Fruit fly (Drosophila melanogaster) whole organism, embryonic: ENCODE measurements around the gene Atx2.

ENCODE experiments used
- Adf1 ChIP-seq: fragments of 200-800 bp; sonication (Bioruptor generic); IDR thresholded peaks from 2 replicates; pipeline ENCODE4 v1.3.6; 2022; ENCODE audit warnings: missing biosample characterization, missing genetic modification characterization
- Aef1 ChIP-seq: fragments of 200-800 bp; sonication (Bioruptor generic); IDR thresholded peaks from 3 replicates; pipeline ENCODE4 v1.3.6; 2022; ENCODE audit warnings: missing biosample characterization, missing genetic modification characterization
- Atf3 ChIP-seq: fragments of 200-800 bp; sonication (Bioruptor generic); optimal IDR thresholded peaks from 3 replicates; lab custom pipeline; 2016; ENCODE audit warnings: missing biosample characterization, missing genetic modification characterization
- CG13424 ChIP-seq: fragments of 200-800 bp; sonication (Bioruptor generic); optimal IDR thresholded peaks from 2 replicates; lab custom pipeline; 2019; ENCODE audit warnings: missing biosample characterization, mild to moderate bottlenecking, missing genetic modification characterization, moderate library complexity
- CG15269 ChIP-seq: fragments of 200-800 bp; sonication (Bioruptor generic); optimal IDR thresholded peaks from 2 replicates; lab custom pipeline; 2018; ENCODE audit warnings: missing biosample characterization, mild to moderate bottlenecking, missing genetic modification characterization, moderate library complexity
- CG1602 ChIP-seq: fragments of 200-800 bp; sonication (Bioruptor generic); optimal IDR thresholded peaks from 3 replicates; lab custom pipeline; 2016; ENCODE audit warnings: missing biosample characterization, missing genetic modification characterization
- CG16863 ChIP-seq: fragments of 200-800 bp; sonication (Bioruptor generic); optimal IDR thresholded peaks from 3 replicates; lab custom pipeline; 2016; ENCODE audit warnings: missing biosample characterization, missing genetic modification characterization
- CG17359 ChIP-seq: fragments of 200-800 bp; sonication (Bioruptor generic); optimal IDR thresholded peaks from 3 replicates; lab custom pipeline; 2018; ENCODE audit warnings: missing biosample characterization, mild to moderate bottlenecking, missing genetic modification characterization, moderate library complexity
- CG2712 ChIP-seq: fragments of 200-800 bp; optimal IDR thresholded peaks from 3 replicates; lab custom pipeline; 2019; ENCODE audit warnings: missing biosample characterization, mild to moderate bottlenecking, missing genetic modification characterization, moderate library complexity
- CG31441 ChIP-seq: fragments of 200-800 bp; sonication (Bioruptor generic); IDR thresholded peaks from 2 replicates; pipeline ENCODE4 v1.3.6; 2022; ENCODE audit warnings: missing biosample characterization, missing genetic modification characterization
- CG4820 ChIP-seq: fragments of 200-800 bp; sonication (Bioruptor generic); optimal IDR thresholded peaks from 3 replicates; lab custom pipeline; 2016; ENCODE audit warnings: missing biosample characterization, missing genetic modification characterization
- CG6175 ChIP-seq: fragments of 200-800 bp; sonication (Bioruptor generic); IDR thresholded peaks from 3 replicates; pipeline ENCODE4 v1.3.6; 2022; ENCODE audit warnings: missing biosample characterization, missing genetic modification characterization
- CG6854 ChIP-seq: fragments of 200-800 bp; sonication (Bioruptor generic); optimal IDR thresholded peaks from 3 replicates; lab custom pipeline; 2017; ENCODE audit warnings: missing biosample characterization, mild to moderate bottlenecking, missing genetic modification characterization
- CG7372 ChIP-seq: fragments of 200-800 bp; sonication (Bioruptor generic); IDR thresholded peaks from 2 replicates; pipeline ENCODE4 v1.3.6; 2022; ENCODE audit warnings: missing biosample characterization, missing genetic modification characterization
- CG7745 ChIP-seq: fragments of 200-800 bp; sonication (Bioruptor generic); optimal IDR thresholded peaks from 2 replicates; lab custom pipeline; 2018; ENCODE audit warnings: missing biosample characterization, mild to moderate bottlenecking, missing genetic modification characterization, moderate library complexity
- CG7928 ChIP-seq: fragments of 200-800 bp; sonication (Bioruptor generic); optimal IDR thresholded peaks from 2 replicates; lab custom pipeline; 2017; ENCODE audit warnings: missing biosample characterization, mild to moderate bottlenecking, missing genetic modification characterization
- Camta ChIP-seq: fragments of 200-800 bp; sonication (Bioruptor generic); optimal IDR thresholded peaks from 2 replicates; lab custom pipeline; 2016; ENCODE audit warnings: missing biosample characterization, missing genetic modification characterization
- Chrac-16 ChIP-seq: fragments of 200-800 bp; sonication (Bioruptor generic); optimal IDR thresholded peaks from 3 replicates; lab custom pipeline; 2016; ENCODE audit warnings: missing biosample characterization, missing genetic modification characterization
- Deaf1 ChIP-seq: fragments of 200-800 bp; optimal IDR thresholded peaks from 3 replicates; lab custom pipeline; 2019; ENCODE audit warnings: missing biosample characterization, mild to moderate bottlenecking, missing genetic modification characterization, moderate library complexity
- Dfd ChIP-seq, 2 experiments: fragments of >200 bp; optimal IDR thresholded peaks; 2 replicates each; lab custom pipeline; 2017; ENCODE audit warnings: missing biosample characterization in 2 of 2, missing genetic modification characterization in 2 of 2
- Drgx ChIP-seq: fragments of 200-800 bp; sonication (Bioruptor generic); IDR thresholded peaks from 2 replicates; pipeline ENCODE4 v1.3.6; 2022; ENCODE audit warnings: missing biosample characterization, missing genetic modification characterization
- H15 ChIP-seq: fragments of 200-800 bp; sonication (Bioruptor generic); IDR thresholded peaks from 3 replicates; pipeline ENCODE4 v1.3.6; 2022; ENCODE audit warnings: missing biosample characterization, missing genetic modification characterization
- HLH3B ChIP-seq: fragments of 200-800 bp; sonication (Bioruptor generic); IDR thresholded peaks from 2 replicates; pipeline ENCODE4 v1.3.6; 2022; ENCODE audit warnings: missing biosample characterization, missing genetic modification characterization
- Hsf ChIP-seq: fragments of 200-800 bp; sonication (Bioruptor generic); optimal IDR thresholded peaks from 3 replicates; lab custom pipeline; 2016; ENCODE audit warnings: missing biosample characterization, missing genetic modification characterization
- NFAT ChIP-seq: fragments of 200-800 bp; sonication (Bioruptor generic); IDR thresholded peaks from 2 replicates; pipeline ENCODE4 v1.3.6; 2022; ENCODE audit warnings: missing biosample characterization, missing genetic modification characterization
- NK7.1 ChIP-seq: fragments of 200-800 bp; sonication (Bioruptor generic); optimal IDR thresholded peaks from 3 replicates; lab custom pipeline; 2016; ENCODE audit warnings: missing biosample characterization, missing genetic modification characterization
- Ptx1 ChIP-seq: fragments of 200-800 bp; sonication (Bioruptor generic); IDR thresholded peaks from 2 replicates; pipeline ENCODE4 v1.3.6; 2022; ENCODE audit warnings: missing biosample characterization, missing genetic modification characterization
- Rx ChIP-seq: fragments of 200-800 bp; sonication (Bioruptor generic); IDR thresholded peaks from 2 replicates; pipeline ENCODE4 v1.3.6; 2022; ENCODE audit warnings: missing biosample characterization, missing genetic modification characterization
- Sox100B ChIP-seq: fragments of 200-800 bp; sonication (Bioruptor generic); optimal IDR thresholded peaks from 3 replicates; lab custom pipeline; 2018; ENCODE audit warnings: missing biosample characterization, mild to moderate bottlenecking, missing genetic modification characterization
- Sry-δ ChIP-seq: fragments of 200-800 bp; sonication (Bioruptor generic); optimal IDR thresholded peaks from 2 replicates; lab custom pipeline; 2016; ENCODE audit warnings: missing biosample characterization, missing genetic modification characterization
- Xbp1 ChIP-seq: fragments of 200-800 bp; sonication (Bioruptor generic); optimal IDR thresholded peaks from 3 replicates; lab custom pipeline; 2016; ENCODE audit warnings: missing biosample characterization, mild to moderate bottlenecking, missing genetic modification characterization
- Xrp1 ChIP-seq: fragments of 200-800 bp; sonication (Bioruptor generic); IDR thresholded peaks from 2 replicates; pipeline ENCODE4 v1.3.6; 2022; ENCODE audit warnings: missing biosample characterization, missing genetic modification characterization
- ap ChIP-seq: fragments of 200-800 bp; sonication (Bioruptor generic); IDR thresholded peaks from 2 replicates; pipeline ENCODE4 v1.3.6; 2022; ENCODE audit warnings: missing biosample characterization, missing genetic modification characterization
- bsh ChIP-seq, 2 experiments: fragments of 200-800 bp; sonication (Bioruptor generic); optimal IDR thresholded peaks; 2 replicates each; lab custom pipeline; 2017 to 2018; ENCODE audit warnings: mild to moderate bottlenecking in 2 of 2, missing biosample characterization in 2 of 2, missing genetic modification characterization in 2 of 2, moderate library complexity in 1 of 2
- ci ChIP-seq: fragments of 200-800 bp; sonication (Bioruptor generic); IDR thresholded peaks from 3 replicates; pipeline ENCODE4 v1.3.6; 2022; ENCODE audit warnings: missing biosample characterization, missing genetic modification characterization
- crp ChIP-seq, 2 experiments: fragments of 200-800 bp; sonication (Bioruptor generic); optimal IDR thresholded peaks; 2 replicates in 1 of 2; 3 replicates in 1 of 2; lab custom pipeline; 2017; ENCODE audit warnings: missing biosample characterization in 2 of 2, missing genetic modification characterization in 2 of 2, mild to moderate bottlenecking in 1 of 2, moderate library complexity in 1 of 2
- dmrt99B ChIP-seq: fragments of 200-800 bp; sonication (Bioruptor generic); optimal IDR thresholded peaks from 2 replicates; lab custom pipeline; 2018; ENCODE audit warnings: missing biosample characterization, mild to moderate bottlenecking, missing genetic modification characterization, moderate library complexity
- gem ChIP-seq: fragments of 200-800 bp; sonication (Bioruptor generic); optimal IDR thresholded peaks from 2 replicates; lab custom pipeline; 2019; ENCODE audit warnings: missing biosample characterization, mild to moderate bottlenecking, missing genetic modification characterization, moderate library complexity
- mam ChIP-seq: fragments of 200-800 bp; sonication (Bioruptor generic); optimal IDR thresholded peaks from 3 replicates; lab custom pipeline; 2016; ENCODE audit warnings: missing biosample characterization, missing genetic modification characterization
- nmo ChIP-seq: fragments of 200-800 bp; sonication (Bioruptor generic); optimal IDR thresholded peaks from 2 replicates; lab custom pipeline; 2018; ENCODE audit warnings: missing biosample characterization, mild to moderate bottlenecking, missing genetic modification characterization, moderate library complexity
- phol ChIP-seq: fragments of 200-800 bp; sonication (Bioruptor generic); optimal IDR thresholded peaks from 3 replicates; lab custom pipeline; 2018; ENCODE audit warnings: missing biosample characterization, mild to moderate bottlenecking, missing genetic modification characterization, moderate library complexity
- prd ChIP-seq, 3 experiments: fragments of >200 bp in 2 of 3; fragments of 200-800 bp in 1 of 3; sonication (Bioruptor generic) in 1 of 3; optimal IDR thresholded peaks in 2 of 3; IDR thresholded peaks in 1 of 3; 2 replicates in 2 of 3; 3 replicates in 1 of 3; pipeline versions ENCODE4 v1.3.6 to Lab custom; 2017 to 2022; ENCODE audit warnings: missing biosample characterization in 1 of 3, missing genetic modification characterization in 1 of 3
- scrt ChIP-seq: fragments of 200-800 bp; sonication (Bioruptor generic); optimal IDR thresholded peaks from 2 replicates; lab custom pipeline; 2018; ENCODE audit warnings: missing biosample characterization, mild to moderate bottlenecking, missing genetic modification characterization, moderate library complexity
- sim ChIP-seq: fragments of 200-800 bp; sonication (Bioruptor generic); IDR thresholded peaks from 2 replicates; pipeline ENCODE4 v1.3.6; 2022; ENCODE audit warnings: missing biosample characterization, missing genetic modification characterization
- vvl ChIP-seq: fragments of 200-800 bp; sonication (Bioruptor generic); IDR thresholded peaks from 2 replicates; pipeline ENCODE4 v1.3.6; 2022; ENCODE audit warnings: missing biosample characterization, missing genetic modification characterization
- yki ChIP-seq: fragments of >200 bp; optimal IDR thresholded peaks from 3 replicates; lab custom pipeline; 2018
- z ChIP-seq: fragments of 200-800 bp; sonication (Bioruptor generic); IDR thresholded peaks from 3 replicates; pipeline ENCODE4 v1.3.6; 2022; ENCODE audit warnings: missing biosample characterization, missing genetic modification characterization

Gene Atx2

DNA sequence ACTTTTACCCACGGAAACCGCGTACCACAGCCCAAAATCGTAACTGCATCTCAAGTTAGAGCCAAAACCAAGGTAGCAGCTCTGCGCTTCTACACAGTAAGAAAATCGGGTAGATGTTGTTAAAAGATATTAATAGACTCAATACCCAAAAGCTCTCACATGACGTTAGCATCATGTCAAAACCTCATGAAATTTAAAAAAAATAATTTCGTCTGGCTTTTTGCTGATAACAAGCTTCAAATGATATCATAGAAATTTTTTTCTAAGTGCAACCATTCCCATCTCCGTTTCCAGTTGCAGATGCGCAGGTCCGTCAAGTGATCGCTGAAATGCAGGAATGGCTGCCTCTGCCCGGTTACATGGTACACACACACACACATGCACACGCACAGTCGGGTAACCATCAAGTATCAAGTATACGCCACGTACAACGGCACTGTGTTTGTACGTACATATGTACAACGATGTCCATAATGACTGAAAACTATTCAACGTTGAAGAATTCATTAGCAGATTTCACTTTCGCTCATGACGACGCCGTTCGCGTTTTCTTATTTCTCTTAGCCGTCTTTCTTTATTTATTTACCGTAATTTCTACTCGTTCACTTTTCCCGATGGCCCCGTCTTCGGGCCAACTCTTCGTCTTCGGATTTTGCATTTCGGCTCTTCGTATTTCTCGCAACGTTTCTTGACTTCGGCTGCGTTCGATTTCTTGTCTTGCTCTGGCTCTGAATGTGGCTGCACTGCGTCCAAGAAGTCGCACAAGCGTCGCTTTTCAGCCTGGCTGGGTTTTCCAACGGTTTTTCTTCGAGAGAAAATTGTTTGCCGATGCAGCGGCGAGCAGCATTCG, 17.6 kb downstream of the Atx2 start (continued):
- TF ChIP-seq H15 (GFP tag; lab: Robert Waterston, UW): no peak
- 0 out of 2 replicates have a peak, but pooled peaks have one; percentile 23 for TF ChIP-seq sim (GFP tag; lab: Robert Waterston, UW)
- peak; percentile 53; the same call in 1 of the 2 replicates for TF ChIP-seq CG7372
- TF ChIP-seq CG15269: peak; percentile 21
- TF ChIP-seq Xrp1 (GFP tag; lab: Robert Waterston, UW): 0 out of 2 replicates have a peak, but pooled peaks have one; percentile 20
- TF ChIP-seq yki: no peak
- no peak for TF ChIP-seq NFAT (GFP tag; lab: Robert Waterston, UW)
- TF ChIP-seq Camta (GFP tag; lab: Kevin White, UChicago): no peak
- peak; percentile 91 for TF ChIP-seq Deaf1 (tag; lab: Kevin White, UChicago)
- TF ChIP-seq CG7745: no peak
- TF ChIP-seq scrt: no peak
- peak; percentile 65 for TF ChIP-seq dmrt99B (tag; lab: Kevin White, UChicago)
- peak; percentile 37; the same call in 1 of the 2 replicates for TF ChIP-seq Rx (GFP tag; lab: Robert Waterston, UW)
- TF ChIP-seq Hsf: peak; percentile 10
- no peak for TF ChIP-seq ap
- TF ChIP-seq z: no peak
- TF ChIP-seq Drgx: peak; percentile 70
- peak; percentile 20 for TF ChIP-seq Sox100B (GFP tag; lab: Kevin White, UChicago)
- peak; percentile 4 for TF ChIP-seq CG4820
- no peak for TF ChIP-seq Chrac-16 (GFP tag; lab: Kevin White, UChicago)
- TF ChIP-seq Xbp1 (GFP tag; lab: Kevin White, UChicago): peak; percentile 24
- TF ChIP-seq mam (GFP tag; lab: Kevin White, UChicago): no peak
- peak; percentile 53 for TF ChIP-seq gem (tag; lab: Kevin White, UChicago)
- no peak for TF ChIP-seq CG6175 (GFP tag; lab: Robert Waterston, UW)
- no peak for TF ChIP-seq Dfd (GFP tag; optimal IDR thresholded peaks at IDR 0.05; lab: Kevin White, UChicago)
- peak; percentile 18 for TF ChIP-seq Atf3 (GFP tag; lab: Kevin White, UChicago)
- peak; percentile 26 for TF ChIP-seq CG2712 (tag; lab: Kevin White, UChicago)
- TF ChIP-seq vvl (GFP tag; lab: Robert Waterston, UW): peak; percentile 25; the same call in 1 of the 2 replicates
- peak; percentile 13 for TF ChIP-seq nmo (GFP tag; lab: Kevin White, UChicago)
- TF ChIP-seq CG1602 (GFP tag; lab: Kevin White, UChicago): no peak
- TF ChIP-seq prd (optimal IDR thresholded peaks at IDR 0.05; lab: Kevin White, UChicago): no peak
- peak; percentile 39; the same call in 1 of the 3 replicates for TF ChIP-seq prd (GFP tag; IDR thresholded peaks at IDR 0.05; lab: Robert Waterston, UW)
- TF ChIP-seq Aef1: no peak
- TF ChIP-seq CG13424 (tag; lab: Kevin White, UChicago): peak; percentile 6
- TF ChIP-seq phol (tag; lab: Kevin White, UChicago): peak; percentile 53
- 0 out of 2 replicates have a peak, but pooled peaks have one; percentile 12 for TF ChIP-seq HLH3B (GFP tag; lab: Robert Waterston, UW)
- no peak for TF ChIP-seq CG7928
- no peak for TF ChIP-seq Sry-δ (GFP tag; lab: Kevin White, UChicago)
- 0 out of 3 replicates have a peak, but pooled peaks have one; percentile 64 for TF ChIP-seq ci (GFP tag; lab: Robert Waterston, UW)
- TF ChIP-seq NK7.1 (GFP tag; lab: Kevin White, UChicago): no peak
- TF ChIP-seq CG31441: peak; percentile 45; the same call in 1 of the 2 replicates
- TF ChIP-seq bsh (GFP tag; optimal IDR thresholded peaks at IDR 0.05; lab: Kevin White, UChicago): peak in 1 of 2 experiments; percentile 33
- no peak for TF ChIP-seq Adf1 (GFP tag; lab: Robert Waterston, UW)
- TF ChIP-seq CG17359 (tag; lab: Kevin White, UChicago): peak; percentile 68
- no peak for TF ChIP-seq crp (GFP tag; optimal IDR thresholded peaks at IDR 0.05; lab: Kevin White, UChicago)
- TF ChIP-seq CG6854 (GFP tag; lab: Kevin White, UChicago): no peak
- peak; percentile 11 for TF ChIP-seq CG16863
- peak; percentile 36; the same call in 1 of the 2 replicates for TF ChIP-seq Ptx1 (GFP tag; lab: Robert Waterston, UW)
